Worm (Caenorhabditis elegans): ENCODE data around the gene slc-17.5.
A peak's percentile ranks its signal among the peaks of the same experiment; 100 is the strongest.

slc-17.5 gene

ce11 chrV:8267275-8267674 is 17.4 kb downstream of the slc-17.5 start (continued):
- TF ChIP-seq jun-1 (tag; optimal IDR thresholded peaks at IDR 0.05) (peak; percentile 13), tlp-1 (tag; optimal IDR thresholded peaks at IDR 0.05) (peak; percentile 87), lin-35 (GFP tag; optimal IDR thresholded peaks at IDR 0.05) (peak in 1 of 2 experiments; percentile 31)

DNA sequence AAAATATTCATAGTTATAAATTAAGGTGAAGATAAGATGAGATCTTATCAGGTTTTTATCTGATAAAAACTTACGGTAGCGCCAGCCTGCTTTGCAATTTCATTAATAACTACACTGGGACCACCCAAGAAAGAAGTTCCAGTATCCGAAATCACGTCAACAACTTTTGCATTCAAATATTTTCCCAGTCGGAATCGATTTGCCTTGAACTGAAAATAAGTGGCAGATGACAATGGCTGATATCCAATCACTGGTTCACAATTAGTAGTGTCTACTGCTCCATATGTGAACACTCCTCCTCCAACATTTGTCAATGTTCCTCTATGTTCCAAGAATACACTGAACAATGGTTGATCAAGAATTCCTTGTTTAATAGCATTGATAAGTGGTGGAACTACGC is 18.5 kb downstream of the slc-17.5 start, which contains the start of gene F21F8.5:
Gene F21F8.5 (minus strand): TSS at position 101 of the 400 bp plus-strand sequence.
- TF ChIP-seq snpc-4 (tag; optimal IDR thresholded peaks at IDR 0.05) (no peak), ztf-4 (tag; optimal IDR thresholded peaks at IDR 0.05) (no peak), irx-1 (tag; optimal IDR thresholded peaks at IDR 0.05) (no peak), tlp-1 (tag; optimal IDR thresholded peaks at IDR 0.05) (no peak), nhr-85 (tag) (no peak), aly-2 (tag; optimal IDR thresholded peaks at IDR 0.05) (no peak), nhr-47 (tag; optimal IDR thresholded peaks at IDR 0.05) (no peak), ceh-88 (GFP tag; IDR thresholded peaks at IDR 0.05) (no peak), snu-23 (GFP tag; optimal IDR thresholded peaks at IDR 0.05) (no peak), ztf-11 (tag; optimal IDR thresholded peaks at IDR 0.05) (no peak), unc-30 (tag; optimal IDR thresholded peaks at IDR 0.05) (no peak), alr-1 (tag; optimal IDR thresholded peaks at IDR 0.05; ENCODE audit: borderline replicate concordance) (no peak), sox-4 (tag; optimal IDR thresholded peaks at IDR 0.05) (no peak)

- TF ChIP-seq xbp-1 (tag; optimal IDR thresholded peaks at IDR 0.05): no peak
- no peak for TF ChIP-seq unc-30 (tag; optimal IDR thresholded peaks at IDR 0.05)
- no peak for TF ChIP-seq tlp-1 (tag; optimal IDR thresholded peaks at IDR 0.05)
- no peak for TF ChIP-seq jun-1 (tag; optimal IDR thresholded peaks at IDR 0.05)
- no peak for TF ChIP-seq fkh-8 (tag; optimal IDR thresholded peaks at IDR 0.05)
- no peak for TF ChIP-seq sox-4 (tag; optimal IDR thresholded peaks at IDR 0.05)
- no peak for TF ChIP-seq grh-1 (GFP tag; IDR thresholded peaks at IDR 0.05)
- TF ChIP-seq efl-3 (GFP tag; optimal IDR thresholded peaks at IDR 0.05): no peak
- no peak for TF ChIP-seq skn-1 (tag; optimal IDR thresholded peaks at IDR 0.05)
- TF ChIP-seq snpc-4 (tag; optimal IDR thresholded peaks at IDR 0.05): no peak
Measured at ce11 chrV:8263941-8264340, 20.8 kb downstream of the slc-17.5 start, which contains the start of gene C16D9.9. Gene C16D9.9, plus strand, starts transcription at chrV:8264241.

- TF ChIP-seq fkh-8 (tag; optimal IDR thresholded peaks at IDR 0.05) (no peak), hlh-4 (tag; optimal IDR thresholded peaks at IDR 0.05) (peak; percentile 56)
Measured at ce11 chrV:8263466-8263865, 21.2 kb downstream of the slc-17.5 start, which contains the start of gene C16D9.8. Gene C16D9.8, minus strand, starts transcription at chrV:8263566.

DNA sequence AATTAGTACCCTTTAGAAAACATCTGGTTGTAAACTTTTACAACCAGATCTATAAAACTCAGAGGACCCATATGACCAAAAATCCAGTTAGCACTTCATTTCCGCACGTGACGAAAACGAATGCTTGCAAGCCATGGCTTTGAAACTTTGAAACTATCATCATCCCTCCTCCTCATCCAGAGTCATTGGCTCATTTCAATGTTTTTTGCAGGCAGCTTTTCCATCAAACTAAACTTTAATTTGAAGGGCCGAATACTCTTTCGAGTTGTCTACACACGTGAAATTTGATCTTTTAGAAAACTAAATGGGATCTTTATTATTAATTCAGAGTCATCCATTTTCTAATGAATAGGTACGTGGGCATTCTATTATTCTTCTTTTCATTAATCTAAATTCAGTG is 22.5 kb downstream of the slc-17.5 start:
- TF ChIP-seq pax-3 (tag; optimal IDR thresholded peaks at IDR 0.05) (no peak), skn-1 (tag; optimal IDR thresholded peaks at IDR 0.05) (no peak), lin-14 (GFP tag; optimal IDR thresholded peaks at IDR 0.05) (peak; percentile 13), snu-23 (GFP tag; optimal IDR thresholded peaks at IDR 0.05) (no peak), hlh-17 (GFP tag; optimal IDR thresholded peaks at IDR 0.05; ENCODE audit: borderline replicate concordance) (no peak), unc-98 (GFP tag; IDR thresholded peaks at IDR 0.05) (no peak), fos-1 (tag; optimal IDR thresholded peaks at IDR 0.05) (no peak)

ce11 chrV:8259016-8259415 is 25.7 kb downstream of the slc-17.5 start, which contains the start of gene C16D9.1:
Gene C16D9.1, plus strand, starts transcription at chrV:8259316.
- TF ChIP-seq ztf-4 (tag; optimal IDR thresholded peaks at IDR 0.05) (no peak), ceh-90 (tag; optimal IDR thresholded peaks at IDR 0.05) (no peak), zag-1 (tag; optimal IDR thresholded peaks at IDR 0.05) (no peak), Y116A8C.19 (tag; optimal IDR thresholded peaks at IDR 0.05; ENCODE audit: borderline replicate concordance) (no peak), lir-3 (tag; optimal IDR thresholded peaks at IDR 0.05; ENCODE audit: poor library complexity) (no peak), ceh-82 (tag; optimal IDR thresholded peaks at IDR 0.05) (no peak), unc-130 (tag; optimal IDR thresholded peaks at IDR 0.05) (no peak), mef-2 (tag; optimal IDR thresholded peaks at IDR 0.05) (no peak), pqm-1 (tag; optimal IDR thresholded peaks at IDR 0.05) (no peak), swsn-7 (tag; optimal IDR thresholded peaks at IDR 0.05) (no peak), unc-86 (tag; optimal IDR thresholded peaks at IDR 0.05) (no peak)
